Worm (Caenorhabditis elegans) whole organism, L2 larva: Measurements from ENCODE around the gene twk-7.

Experiments used
- C34F6.9 ChIP-seq: fragments of 150-350 bp; optimal IDR thresholded peaks from 2 replicates; lab custom pipeline; 2014; ENCODE audit warnings: missing biosample characterization, missing genetic modification characterization
- F13H6.1 ChIP-seq: sonication (generic microtip); optimal IDR thresholded peaks from 2 replicates; lab custom pipeline; 2016; ENCODE audit warnings: missing genetic modification characterization, missing compliant biosample characterization
- Y55F3AM.14 ChIP-seq: fragments of 200-800 bp; sonication (Bioruptor generic); optimal IDR thresholded peaks from 2 replicates; lab custom pipeline; 2018; ENCODE audit warnings: mild to moderate bottlenecking, missing genetic modification characterization, missing compliant biosample characterization
- ZK546.5 ChIP-seq: sonication (generic microtip); optimal IDR thresholded peaks from 2 replicates; lab custom pipeline; 2017; ENCODE audit warnings: missing biosample characterization, missing genetic modification characterization
- aly-2 ChIP-seq: fragments of 150-350 bp; optimal IDR thresholded peaks from 2 replicates; lab custom pipeline; 2014; ENCODE audit warnings: missing biosample characterization, missing genetic modification characterization
- ama-1 ChIP-seq: fragments of 150-350 bp; optimal IDR thresholded peaks from 2 replicates; lab custom pipeline; 2018; ENCODE audit warnings: inconsistent platforms
- blmp-1 ChIP-seq: sonication (generic microtip); optimal IDR thresholded peaks from 2 replicates; lab custom pipeline; 2017; ENCODE audit warnings: missing genetic modification characterization, mild to moderate bottlenecking, missing compliant biosample characterization, antibody characterized with exemption, moderate library complexity; ENCODE audit not compliant: insufficient read depth
- ceh-16 ChIP-seq: fragments of 150-350 bp; optimal IDR thresholded peaks from 2 replicates; lab custom pipeline; 2014; ENCODE audit warnings: missing biosample characterization, missing genetic modification characterization
- ceh-82 ChIP-seq: fragments of 150-350 bp; optimal IDR thresholded peaks from 2 replicates; lab custom pipeline; 2014; ENCODE audit warnings: missing biosample characterization, missing genetic modification characterization
- crh-2 ChIP-seq: sonication (generic microtip); optimal IDR thresholded peaks from 2 replicates; lab custom pipeline; 2017; ENCODE audit warnings: missing biosample characterization, missing genetic modification characterization
- dmd-4 ChIP-seq: sonication (generic microtip); optimal IDR thresholded peaks from 2 replicates; lab custom pipeline; 2017; ENCODE audit warnings: missing biosample characterization, missing genetic modification characterization
- egl-27 ChIP-seq: sonication (generic microtip); optimal IDR thresholded peaks from 3 replicates; lab custom pipeline; 2017; ENCODE audit warnings: missing biosample characterization, missing genetic modification reagents, missing genetic modification characterization
- elt-1 ChIP-seq: fragments of 150-350 bp; optimal IDR thresholded peaks from 2 replicates; lab custom pipeline; 2014; ENCODE audit warnings: missing biosample characterization, missing genetic modification characterization
- fos-1 ChIP-seq: fragments of 150-350 bp; optimal IDR thresholded peaks from 2 replicates; lab custom pipeline; 2014; ENCODE audit warnings: missing biosample characterization, missing genetic modification characterization
- gmeb-1 ChIP-seq: fragments of 150-350 bp; optimal IDR thresholded peaks from 2 replicates; lab custom pipeline; 2014; ENCODE audit warnings: missing biosample characterization, missing genetic modification characterization
- lin-39 ChIP-seq: fragments of 150-350 bp; optimal IDR thresholded peaks from 2 replicates; lab custom pipeline; 2014; ENCODE audit warnings: missing biosample characterization, missing genetic modification reagents, missing genetic modification characterization
- lsy-2 ChIP-seq, 2 experiments: fragments of 150-350 bp in 1 of 2; sonication (generic microtip) in 1 of 2; optimal IDR thresholded peaks; 2 replicates each; lab custom pipeline; 2014 to 2017; ENCODE audit warnings: missing biosample characterization in 2 of 2, missing genetic modification characterization in 2 of 2
- mdl-1 ChIP-seq, 2 experiments: fragments of 150-350 bp in 1 of 2; sonication (generic microtip) in 1 of 2; optimal IDR thresholded peaks; 2 replicates each; lab custom pipeline; 2017; ENCODE audit warnings: missing biosample characterization in 2 of 2, missing genetic modification characterization in 2 of 2
- nhr-11 ChIP-seq: fragments of 150-350 bp; optimal IDR thresholded peaks from 2 replicates; lab custom pipeline; 2014; ENCODE audit warnings: missing biosample characterization, missing genetic modification characterization
- nhr-129 ChIP-seq: fragments of 150-350 bp; optimal IDR thresholded peaks from 2 replicates; lab custom pipeline; 2014; ENCODE audit warnings: missing biosample characterization, missing genetic modification characterization
- nhr-21 ChIP-seq: fragments of 150-350 bp; optimal IDR thresholded peaks from 2 replicates; lab custom pipeline; 2014; ENCODE audit warnings: missing biosample characterization, missing genetic modification characterization
- nhr-23 ChIP-seq: fragments of 150-350 bp; optimal IDR thresholded peaks from 2 replicates; lab custom pipeline; 2014; ENCODE audit warnings: missing biosample characterization, missing genetic modification reagents, missing genetic modification characterization
- nhr-237 ChIP-seq: fragments of 150-350 bp; optimal IDR thresholded peaks from 2 replicates; lab custom pipeline; 2014; ENCODE audit warnings: missing biosample characterization, missing genetic modification characterization
- nhr-25 ChIP-seq: fragments of 150-350 bp; sonication (generic microtip); optimal IDR thresholded peaks from 3 replicates; lab custom pipeline; 2014; ENCODE audit warnings: missing biosample characterization, missing genetic modification characterization
- nhr-6 ChIP-seq: fragments of 150-350 bp; optimal IDR thresholded peaks from 2 replicates; lab custom pipeline; 2014; ENCODE audit warnings: missing biosample characterization, missing genetic modification characterization
- nhr-77 ChIP-seq: fragments of 150-350 bp; optimal IDR thresholded peaks from 2 replicates; lab custom pipeline; 2014; ENCODE audit warnings: missing biosample characterization, missing genetic modification characterization
- sem-4 ChIP-seq: fragments of 150-350 bp; optimal IDR thresholded peaks from 2 replicates; lab custom pipeline; 2014; ENCODE audit warnings: missing biosample characterization, missing genetic modification reagents, missing genetic modification characterization
- skn-1 ChIP-seq: sonication (generic microtip); optimal IDR thresholded peaks from 2 replicates; lab custom pipeline; 2017; ENCODE audit warnings: missing biosample characterization, missing genetic modification characterization
- sma-3 ChIP-seq: sonication (generic microtip); optimal IDR thresholded peaks from 2 replicates; lab custom pipeline; 2016; ENCODE audit warnings: missing genetic modification reagents, missing genetic modification characterization, missing compliant biosample characterization
- sma-9 ChIP-seq, 2 experiments: fragments of 150-350 bp in 1 of 2; sonication (generic microtip) in 1 of 2; optimal IDR thresholded peaks; 2 replicates each; lab custom pipeline; 2014 to 2016; ENCODE audit warnings: missing genetic modification characterization in 2 of 2, mild to moderate bottlenecking in 1 of 2, missing biosample characterization in 1 of 2, missing compliant biosample characterization in 1 of 2, missing genetic modification reagents in 1 of 2, moderate library complexity in 1 of 2
- snpc-4 ChIP-seq: fragments of 150-350 bp; optimal IDR thresholded peaks from 2 replicates; lab custom pipeline; 2014; ENCODE audit warnings: missing biosample characterization, missing genetic modification characterization
- unc-39 ChIP-seq: fragments of 150-350 bp; optimal IDR thresholded peaks from 2 replicates; lab custom pipeline; 2014; ENCODE audit warnings: missing biosample characterization, missing genetic modification characterization
- unc-55 ChIP-seq: fragments of 150-350 bp; sonication (generic microtip); optimal IDR thresholded peaks from 3 replicates; lab custom pipeline; 2014; ENCODE audit warnings: missing biosample characterization, missing genetic modification reagents, missing genetic modification characterization
- zag-1 ChIP-seq: fragments of 150-350 bp; optimal IDR thresholded peaks from 2 replicates; lab custom pipeline; 2014; ENCODE audit warnings: missing biosample characterization, missing genetic modification characterization
- ztf-11 ChIP-seq: sonication (generic microtip); optimal IDR thresholded peaks from 2 replicates; lab custom pipeline; 2017; ENCODE audit warnings: missing biosample characterization, missing genetic modification characterization
- ztf-4 ChIP-seq: fragments of 150-350 bp; optimal IDR thresholded peaks from 2 replicates; lab custom pipeline; 2014; ENCODE audit warnings: missing biosample characterization, missing genetic modification characterization

twk-7 gene

DNA sequence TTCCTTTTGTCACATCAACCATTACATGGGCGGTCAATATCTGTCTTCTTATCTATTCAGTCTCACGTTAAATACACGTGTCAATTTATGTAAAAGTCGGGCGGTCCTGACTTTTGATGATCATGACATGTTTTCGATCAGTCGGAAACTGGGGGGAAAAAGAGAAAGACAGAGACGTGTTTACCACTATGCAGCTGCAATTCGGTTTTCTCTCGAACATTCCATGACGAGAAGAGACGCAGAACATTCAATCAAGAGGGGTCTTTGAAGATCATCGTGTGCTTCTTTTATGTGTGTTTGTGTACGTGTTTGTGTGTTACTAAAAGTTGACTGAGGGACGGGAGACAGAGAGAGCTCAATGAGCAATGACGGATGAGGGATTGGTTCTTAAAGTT lies 14.8 kb upstream of the twk-7 start (continued):
- TF ChIP-seq skn-1 (tag; lab: Kevin White, UChicago) = no peak
- no peak for TF ChIP-seq dmd-4 (tag; lab: Kevin White, UChicago)
- no peak for TF ChIP-seq lin-39
- peak; percentile 98 for TF ChIP-seq F13H6.1 (tag; lab: Kevin White, UChicago)
- TF ChIP-seq snpc-4 (tag; lab: Kevin White, UChicago) = peak; percentile 31
- no peak for TF ChIP-seq nhr-11 (tag; lab: Kevin White, UChicago)
- TF ChIP-seq nhr-129 (tag; lab: Kevin White, UChicago) = peak; percentile 97
- peak; percentile 99 for TF ChIP-seq crh-2
- TF ChIP-seq nhr-77 = no peak
- TF ChIP-seq ztf-4 (tag; lab: Kevin White, UChicago) = peak; percentile 93
- TF ChIP-seq nhr-23 (tag; lab: Kevin White, UChicago) = no peak
- peak; percentile 96 for TF ChIP-seq C34F6.9
- TF ChIP-seq Y55F3AM.14 = peak; percentile 94
- TF ChIP-seq ztf-11 (tag; lab: Kevin White, UChicago) = no peak
- peak; percentile 83 for TF ChIP-seq fos-1 (tag; lab: Kevin White, UChicago)
- TF ChIP-seq sma-3 = peak; percentile 97
- TF ChIP-seq, all 48 proteins: peak for 26

DNA sequence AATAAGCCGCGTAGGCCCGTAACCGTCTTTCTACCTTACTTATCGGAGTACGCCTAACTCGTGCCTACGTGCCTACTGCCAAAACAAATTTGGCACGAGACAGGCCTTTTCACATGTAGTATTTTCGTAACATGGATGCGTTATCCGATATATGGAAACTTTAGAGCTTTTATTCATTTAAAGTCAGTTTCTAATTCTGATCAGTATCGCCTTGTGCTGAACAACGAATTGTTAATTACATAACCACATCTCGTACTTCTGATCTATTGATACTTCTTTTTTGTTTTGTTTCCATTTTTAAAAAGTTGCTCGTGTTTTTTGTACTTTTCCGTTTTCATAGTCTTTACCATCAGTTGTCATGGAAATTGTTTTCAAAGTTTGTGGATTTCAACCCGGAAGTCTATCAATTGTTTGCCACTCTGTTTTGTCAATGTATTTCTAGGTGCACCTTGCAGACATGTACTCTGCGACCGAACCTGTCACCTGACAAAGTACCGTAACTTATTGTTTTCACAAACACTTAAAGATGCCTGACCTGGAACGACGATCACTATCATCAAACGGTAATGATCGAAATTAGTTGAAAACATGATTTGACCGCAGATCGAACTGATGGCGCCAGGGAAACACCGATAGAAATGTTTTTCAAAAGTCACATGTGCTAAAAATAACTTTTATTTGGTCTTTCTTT lies 14.3 kb upstream of the twk-7 start:
- TF ChIP-seq nhr-21 (no peak), lsy-2 (tag; optimal IDR thresholded peaks at IDR 0.05; lab: Kevin White, UChicago) (no peak), snpc-4 (tag; lab: Kevin White, UChicago) (no peak), nhr-11 (tag; lab: Kevin White, UChicago) (no peak), blmp-1 (tag; lab: Kevin White, UChicago) (no peak), crh-2 (no peak), dmd-4 (tag; lab: Kevin White, UChicago) (no peak), nhr-6 (tag; lab: Kevin White, UChicago) (no peak), unc-55 (no peak), ceh-16 (tag; lab: Kevin White, UChicago) (no peak), sem-4 (tag; lab: Kevin White, UChicago) (no peak), zag-1 (tag; lab: Kevin White, UChicago) (no peak), nhr-77 (no peak), unc-39 (no peak), ZK546.5 (no peak)

DNA sequence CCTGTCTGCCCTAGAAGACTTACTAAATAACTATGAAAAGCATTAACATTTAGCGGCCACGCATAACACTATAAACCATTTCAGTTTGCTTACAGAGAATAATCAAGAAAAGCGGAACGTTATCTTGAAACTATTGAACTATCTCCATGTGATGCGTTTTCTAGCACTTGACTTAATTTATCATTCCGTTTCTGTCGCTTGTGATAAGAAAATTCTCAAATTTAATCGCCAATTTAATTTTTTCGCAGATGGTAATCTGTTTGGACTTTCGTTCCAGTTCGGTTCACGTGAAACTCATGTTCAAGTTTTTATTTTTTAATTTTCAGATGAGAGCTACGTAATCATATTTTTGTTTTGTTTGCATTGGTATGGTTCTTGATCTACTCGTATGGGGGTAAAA lies 13.4 kb upstream of the twk-7 start:
- TF ChIP-seq nhr-237 (tag; lab: Kevin White, UChicago) (no peak), mdl-1 (tag; optimal IDR thresholded peaks at IDR 0.05; lab: Kevin White, UChicago) (no peak), gmeb-1 (tag; lab: Kevin White, UChicago) (peak; percentile 55), crh-2 (peak; percentile 68), nhr-6 (tag; lab: Kevin White, UChicago) (no peak), F13H6.1 (tag; lab: Kevin White, UChicago) (peak; percentile 53), skn-1 (tag; lab: Kevin White, UChicago) (peak; percentile 60), fos-1 (tag; lab: Kevin White, UChicago) (peak; percentile 76), sma-3 (peak; percentile 55), elt-1 (tag; lab: Kevin White, UChicago) (no peak), lsy-2 (tag; optimal IDR thresholded peaks at IDR 0.05; lab: Kevin White, UChicago) (peak in 1 of 2 experiments; percentile 8), sma-9 (GFP tag; optimal IDR thresholded peaks at IDR 0.05; lab: Kevin White, UChicago) (peak; percentile 90), sma-9 (tag; optimal IDR thresholded peaks at IDR 0.05; lab: Kevin White, UChicago) (no peak)
- TF ChIP-seq, all 48 proteins: peak for 8

DNA sequence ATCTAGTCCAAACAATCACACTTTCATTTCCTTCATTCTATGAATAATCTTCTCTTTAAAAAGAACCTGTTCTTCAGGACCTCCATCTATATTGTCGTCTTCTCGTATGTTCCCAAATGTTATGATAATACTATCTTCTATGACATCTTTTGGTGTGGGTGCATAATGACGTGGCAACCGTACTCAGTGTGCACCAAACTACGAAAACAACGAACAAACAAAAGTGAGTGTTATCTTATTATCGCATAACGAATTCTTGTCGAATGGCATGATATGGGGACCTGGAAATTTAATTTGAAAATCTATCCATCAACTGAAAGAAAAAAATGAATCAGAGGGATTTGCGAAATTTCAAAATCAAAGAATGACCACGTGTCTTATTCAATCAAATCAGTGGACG lies 12.5 kb upstream of the twk-7 start:
- TF ChIP-seq crh-2 = peak; percentile 71
- no peak for TF ChIP-seq sem-4 (tag; lab: Kevin White, UChicago)

DNA sequence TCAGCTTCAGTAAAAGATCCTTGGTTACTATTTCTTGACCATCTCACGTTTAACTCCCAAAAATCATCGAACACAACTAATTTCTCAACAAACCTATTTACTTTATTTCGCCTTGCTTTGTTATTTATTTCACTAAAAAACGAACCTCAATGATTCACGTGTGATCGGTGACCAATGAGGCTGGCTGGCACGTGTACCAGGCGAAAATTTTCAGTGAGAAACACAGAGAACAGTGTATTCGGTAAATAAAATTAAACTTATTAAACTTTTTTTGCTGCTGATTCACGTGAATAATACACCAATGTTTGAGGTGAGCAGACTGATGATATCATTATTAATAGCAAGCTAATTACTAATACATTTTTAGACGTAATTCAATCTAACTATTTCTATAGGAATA lies 11.9 kb upstream of the twk-7 start:
- TF ChIP-seq ceh-82 (tag; lab: Kevin White, UChicago) = no peak
- no peak for TF ChIP-seq ama-1 (lab: Kevin White, UChicago)
- no peak for TF ChIP-seq zag-1 (tag; lab: Kevin White, UChicago)
- TF ChIP-seq nhr-21 = no peak
- TF ChIP-seq aly-2 = no peak
- peak; percentile 11 for TF ChIP-seq sma-9 (GFP tag; optimal IDR thresholded peaks at IDR 0.05; lab: Kevin White, UChicago)
- TF ChIP-seq sma-9 (tag; optimal IDR thresholded peaks at IDR 0.05; lab: Kevin White, UChicago) = no peak
- peak; percentile 1 for TF ChIP-seq F13H6.1 (tag; lab: Kevin White, UChicago)
- TF ChIP-seq nhr-129 (tag; lab: Kevin White, UChicago) = no peak
- TF ChIP-seq sma-3 = peak; percentile 50
- no peak for TF ChIP-seq nhr-77
- peak; percentile 55 for TF ChIP-seq nhr-25 (tag; lab: Kevin White, UChicago)
- TF ChIP-seq egl-27 (tag; lab: Kevin White, UChicago) = no peak
- TF ChIP-seq Y55F3AM.14 = no peak
- no peak for TF ChIP-seq mdl-1 (tag; optimal IDR thresholded peaks at IDR 0.05; lab: Kevin White, UChicago)
- TF ChIP-seq, all 48 proteins: peak for 4
